Worm (Caenorhabditis elegans) whole organism, L4 larva: ENCODE results near the gene T19D12.10.

Source experiments
- Y48G9A.11 ChIP-seq: fragments of 200-800 bp; sonication (Bioruptor generic); IDR thresholded peaks from 2 replicates; pipeline ENCODE4 v1.3.6; 2022; ENCODE audit warnings: missing genetic modification reagents, missing genetic modification characterization, missing compliant biosample characterization
- ZK337.2 ChIP-seq: fragments of 200-800 bp; sonication (Bioruptor generic); IDR thresholded peaks from 2 replicates; pipeline ENCODE4 v1.3.6; 2022; ENCODE audit warnings: missing genetic modification reagents, missing genetic modification characterization, missing compliant biosample characterization
- ces-1 ChIP-seq: fragments of 150-350 bp; sonication (generic microtip); optimal IDR thresholded peaks from 4 replicates; lab custom pipeline; 2014; ENCODE audit warnings: missing biosample characterization, missing genetic modification reagents, missing genetic modification characterization
- daf-12 ChIP-seq: fragments of 150-350 bp; optimal IDR thresholded peaks from 2 replicates; lab custom pipeline; 2014; ENCODE audit warnings: missing biosample characterization, missing genetic modification reagents, missing genetic modification characterization
- lsy-2 ChIP-seq, 2 experiments: fragments of 150-350 bp in 1 of 2; sonication (generic microtip) in 1 of 2; optimal IDR thresholded peaks; 2 replicates each; lab custom pipeline; 2014 to 2017; ENCODE audit warnings: missing biosample characterization in 2 of 2, missing genetic modification characterization in 2 of 2
- nhr-237 ChIP-seq: sonication (generic microtip); optimal IDR thresholded peaks from 2 replicates; lab custom pipeline; 2017; ENCODE audit warnings: missing biosample characterization, missing genetic modification characterization
- nhr-76 ChIP-seq: fragments of 150-350 bp; optimal IDR thresholded peaks from 2 replicates; lab custom pipeline; 2014; ENCODE audit warnings: missing biosample characterization, missing genetic modification characterization
- nhr-77 ChIP-seq: fragments of 150-350 bp; optimal IDR thresholded peaks from 2 replicates; lab custom pipeline; 2014; ENCODE audit warnings: missing biosample characterization, missing genetic modification characterization
- pqm-1 ChIP-seq: sonication (generic microtip); optimal IDR thresholded peaks from 2 replicates; lab custom pipeline; 2017; ENCODE audit warnings: missing biosample characterization, missing genetic modification characterization
- snpc-4 ChIP-seq: fragments of 150-350 bp; optimal IDR thresholded peaks from 2 replicates; lab custom pipeline; 2014; ENCODE audit warnings: missing biosample characterization, missing genetic modification characterization
- unc-62 ChIP-seq, 3 experiments: fragments of 150-350 bp in 1 of 3; sonication (generic microtip); optimal IDR thresholded peaks in 2 of 3; peaks in 1 of 3; 1 replicate in 1 of 3; 2 replicates in 2 of 3; lab custom pipeline; 2014 to 2017; ENCODE audit warnings: missing biosample characterization in 3 of 3, missing genetic modification characterization in 3 of 3, missing genetic modification reagents in 3 of 3, missing genotype in 1 of 3
- zfp-3 ChIP-seq: fragments of 200-800 bp; sonication (Bioruptor generic); conservative IDR thresholded peaks from 2 replicates; pipeline ENCODE4 v1.3.6; 2022; ENCODE audit warnings: missing genetic modification reagents, missing genetic modification characterization, missing compliant biosample characterization
- ztf-11 ChIP-seq: fragments of 150-350 bp; optimal IDR thresholded peaks from 2 replicates; lab custom pipeline; 2014; ENCODE audit warnings: missing biosample characterization, missing genetic modification characterization

DNA sequence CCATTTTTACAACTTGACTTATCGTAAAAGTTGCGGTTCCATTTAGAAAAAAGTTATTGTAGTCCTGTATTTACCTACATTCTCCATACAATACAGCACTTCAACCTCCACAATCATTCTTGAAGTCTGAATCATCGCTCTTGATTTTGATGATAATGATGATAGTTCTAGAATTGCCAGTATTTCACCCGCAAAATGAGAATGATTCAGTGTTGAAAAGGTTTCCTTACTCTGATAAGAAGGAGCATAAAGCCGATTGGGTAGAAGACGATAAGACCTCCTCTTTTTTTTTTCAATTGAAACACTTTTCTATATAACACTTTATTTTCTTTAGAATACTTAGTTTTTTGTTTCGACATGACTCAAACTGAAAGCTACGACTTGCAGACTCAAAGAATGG lies 27.9 kb downstream of the T19D12.10 start, which contains the start of gene T19D12.4:
- TF ChIP-seq pqm-1 (tag; lab: Kevin White, UChicago) (peak; percentile 60), ces-1 (no peak), nhr-77 (tag; lab: Kevin White, UChicago) (no peak), ztf-11 (tag; lab: Kevin White, UChicago) (no peak), lsy-2 (tag; optimal IDR thresholded peaks at IDR 0.05; lab: Kevin White, UChicago) (no peak), Y48G9A.11 (no peak), zfp-3 (GFP tag; lab: Robert Waterston, UW) (no peak), ZK337.2 (GFP tag; lab: Robert Waterston, UW) (no peak), nhr-76 (no peak), snpc-4 (tag; lab: Kevin White, UChicago) (no peak), daf-12 (no peak), nhr-237 (tag; lab: Kevin White, UChicago) (no peak), unc-62 (GFP tag; optimal IDR thresholded peaks at IDR 0.05 in 1 of 2; lab: Kevin White, UChicago) (no peak), unc-62 (tag; optimal IDR thresholded peaks at IDR 0.05; lab: Kevin White, UChicago) (no peak)
